Worm (Caenorhabditis elegans) whole organism, L4/young adult: ENCODE results near the gene R05F9.9.

Experiments used
- W03F9.2 ChIP-seq: fragments of 150-350 bp; optimal IDR thresholded peaks from 2 replicates; lab custom pipeline; 2014; ENCODE audit warnings: missing biosample characterization, missing genetic modification characterization
- him-1 ChIP-seq: sonication (generic microtip); optimal IDR thresholded peaks from 2 replicates; lab custom pipeline; 2016; ENCODE audit warnings: missing genotype, missing genetic modification reagents, missing genetic modification characterization, missing compliant biosample characterization

- TF ChIP-seq W03F9.2 (tag; lab: Kevin White, UChicago) (no peak), him-1 (tag; lab: Kevin White, UChicago) (no peak)
Observed at ce11 chrII:4914214-4914613, 12.3 kb upstream of the R05F9.9 start, which contains the start of gene R05F9.11.
